Worm (Caenorhabditis elegans) whole organism, L1 larva: ENCODE data around the gene C01G5.4.
A peak's percentile ranks its signal among the peaks of the same experiment; 100 is the strongest.

ENCODE experiments used
- C04F5.9 ChIP-seq: sonication (generic microtip); optimal IDR thresholded peaks from 2 replicates; lab custom pipeline; 2016; ENCODE audit warnings: missing genetic modification characterization, missing compliant biosample characterization
- C16A3.4 ChIP-seq: fragments of 150-350 bp; optimal IDR thresholded peaks from 2 replicates; lab custom pipeline; 2014; ENCODE audit warnings: missing biosample characterization, missing genetic modification characterization
- F16B12.6 ChIP-seq: fragments of 150-350 bp; optimal IDR thresholded peaks from 2 replicates; lab custom pipeline; 2014; ENCODE audit warnings: missing biosample characterization, missing genetic modification characterization
- Y116A8C.19 ChIP-seq: sonication (generic microtip); optimal IDR thresholded peaks from 2 replicates; lab custom pipeline; 2016; ENCODE audit warnings: missing compliant biosample characterization, missing genetic modification characterization, borderline replicate concordance
- aha-1 ChIP-seq: fragments of 150-350 bp; optimal IDR thresholded peaks from 2 replicates; lab custom pipeline; 2014; ENCODE audit warnings: missing biosample characterization, missing genetic modification characterization
- alr-1 ChIP-seq: fragments of 200-800 bp; sonication (Bioruptor generic); optimal IDR thresholded peaks from 2 replicates; lab custom pipeline; 2018; ENCODE audit warnings: borderline replicate concordance, mild to moderate bottlenecking, missing genetic modification characterization, missing compliant biosample characterization
- blmp-1 ChIP-seq: fragments of 150-350 bp; optimal IDR thresholded peaks from 2 replicates; lab custom pipeline; 2014; ENCODE audit warnings: missing biosample characterization, missing genetic modification characterization
- ceh-88 ChIP-seq: fragments of 200-800 bp; sonication (Bioruptor generic); IDR thresholded peaks from 2 replicates; pipeline ENCODE4 v1.3.6; 2022; ENCODE audit warnings: missing genetic modification characterization, missing compliant biosample characterization
- ceh-90 ChIP-seq: sonication (generic microtip); optimal IDR thresholded peaks from 2 replicates; lab custom pipeline; 2016; ENCODE audit warnings: missing genetic modification characterization, missing compliant biosample characterization
- ces-1 ChIP-seq: fragments of 150-350 bp; optimal IDR thresholded peaks from 2 replicates; lab custom pipeline; 2014; ENCODE audit warnings: missing biosample characterization, missing genetic modification reagents, missing genetic modification characterization
- dsc-1 ChIP-seq: sonication (generic microtip); optimal IDR thresholded peaks from 2 replicates; lab custom pipeline; 2016; ENCODE audit warnings: mild to moderate bottlenecking, missing genetic modification characterization, missing compliant biosample characterization
- egl-13 ChIP-seq: sonication (generic microtip); optimal IDR thresholded peaks from 2 replicates; lab custom pipeline; 2016; ENCODE audit warnings: missing genotype, missing genetic modification reagents, missing genetic modification characterization, missing compliant biosample characterization
- egl-27 ChIP-seq, 2 experiments: fragments of 150-350 bp in 1 of 2; sonication (generic microtip); optimal IDR thresholded peaks; 3 replicates each; lab custom pipeline; 2017 to 2018; ENCODE audit warnings: missing biosample characterization in 2 of 2, missing genetic modification characterization in 2 of 2, missing genetic modification reagents in 2 of 2
- elt-2 ChIP-seq: sonication (generic microtip); optimal IDR thresholded peaks from 2 replicates; lab custom pipeline; 2016; ENCODE audit warnings: missing genetic modification characterization, mild to moderate bottlenecking, inconsistent platforms, missing compliant biosample characterization, missing genetic modification reagents
- hlh-4 ChIP-seq: sonication (generic microtip); optimal IDR thresholded peaks from 2 replicates; lab custom pipeline; 2016; ENCODE audit warnings: mild to moderate bottlenecking, missing genetic modification characterization, missing compliant biosample characterization
- irx-1 ChIP-seq: sonication (generic microtip); optimal IDR thresholded peaks from 2 replicates; lab custom pipeline; 2016; ENCODE audit warnings: missing genetic modification characterization, missing compliant biosample characterization
- jun-1 ChIP-seq: fragments of 150-350 bp; optimal IDR thresholded peaks from 2 replicates; lab custom pipeline; 2014; ENCODE audit warnings: missing biosample characterization, missing genetic modification reagents, missing genetic modification characterization
- lin-13 ChIP-seq: fragments of 150-350 bp; optimal IDR thresholded peaks from 2 replicates; lab custom pipeline; 2014; ENCODE audit warnings: missing biosample characterization, missing genetic modification reagents, missing genetic modification characterization
- lin-14 ChIP-seq: fragments of 200-800 bp; sonication (Bioruptor generic); optimal IDR thresholded peaks from 2 replicates; lab custom pipeline; 2018; ENCODE audit warnings: mild to moderate bottlenecking, missing genetic modification characterization, moderate library complexity, missing compliant biosample characterization
- lin-15B ChIP-seq: fragments of 150-350 bp; sonication (generic microtip); optimal IDR thresholded peaks from 3 replicates; lab custom pipeline; 2014; ENCODE audit warnings: missing biosample characterization, missing genetic modification characterization
- lin-35 ChIP-seq, 2 experiments: fragments of 150-350 bp; optimal IDR thresholded peaks; 2 replicates each; lab custom pipeline; 2014; ENCODE audit warnings: missing biosample characterization in 2 of 2, missing genetic modification characterization in 2 of 2, missing genetic modification reagents in 2 of 2
- mdl-1 ChIP-seq, 2 experiments: fragments of 150-350 bp; optimal IDR thresholded peaks; 2 replicates each; lab custom pipeline; 2014 to 2017; ENCODE audit warnings: missing biosample characterization in 2 of 2, missing genetic modification characterization in 2 of 2, inconsistent platforms in 1 of 2
- nhr-11 ChIP-seq: fragments of 150-350 bp; optimal IDR thresholded peaks from 2 replicates; lab custom pipeline; 2014; ENCODE audit warnings: missing biosample characterization, missing genetic modification characterization
- nhr-12 ChIP-seq: sonication (generic microtip); optimal IDR thresholded peaks from 2 replicates; lab custom pipeline; 2017; ENCODE audit warnings: missing biosample characterization, missing genetic modification characterization
- nhr-19 ChIP-seq: fragments of 200-800 bp; sonication (Bioruptor generic); conservative IDR thresholded peaks from 2 replicates; pipeline ENCODE4 v1.3.6; 2022; ENCODE audit warnings: missing genetic modification characterization, missing compliant biosample characterization
- nhr-20 ChIP-seq: sonication (generic microtip); optimal IDR thresholded peaks from 2 replicates; lab custom pipeline; 2016; ENCODE audit warnings: mild to moderate bottlenecking, missing genetic modification characterization, missing compliant biosample characterization
- nhr-28 ChIP-seq: fragments of 150-350 bp; optimal IDR thresholded peaks from 2 replicates; lab custom pipeline; 2014; ENCODE audit warnings: missing biosample characterization, missing genetic modification characterization
- nhr-47 ChIP-seq: sonication (generic microtip); optimal IDR thresholded peaks from 2 replicates; lab custom pipeline; 2016; ENCODE audit warnings: mild to moderate bottlenecking, missing genetic modification characterization, moderate library complexity, missing compliant biosample characterization
- nhr-84 ChIP-seq: sonication (generic microtip); optimal IDR thresholded peaks from 2 replicates; lab custom pipeline; 2017; ENCODE audit warnings: missing biosample characterization, missing genetic modification characterization
- nhr-85 ChIP-seq: sonication (generic microtip); peaks from one replicate; lab custom pipeline; 2016; ENCODE audit warnings: missing genetic modification characterization, inconsistent platforms, missing compliant biosample characterization
- nhr-90 ChIP-seq: sonication (generic microtip); optimal IDR thresholded peaks from 2 replicates; lab custom pipeline; 2016; ENCODE audit warnings: mild to moderate bottlenecking, missing genetic modification characterization, missing compliant biosample characterization; ENCODE audit not compliant: poor library complexity
- pag-3 ChIP-seq: sonication (generic microtip); optimal IDR thresholded peaks from 2 replicates; lab custom pipeline; 2017; ENCODE audit warnings: missing genetic modification characterization, mild to moderate bottlenecking, missing compliant biosample characterization, antibody characterized with exemption, borderline replicate concordance; ENCODE audit not compliant: insufficient read depth
- pqm-1 ChIP-seq: sonication (generic microtip); optimal IDR thresholded peaks from 3 replicates; lab custom pipeline; 2017; ENCODE audit warnings: missing biosample characterization, missing genetic modification characterization
- rnt-1 ChIP-seq: sonication (generic microtip); optimal IDR thresholded peaks from 2 replicates; lab custom pipeline; 2016; ENCODE audit warnings: mild to moderate bottlenecking, missing genetic modification characterization, moderate library complexity, missing compliant biosample characterization
- skn-1 ChIP-seq: fragments of 150-350 bp; optimal IDR thresholded peaks from 2 replicates; lab custom pipeline; 2014; ENCODE audit warnings: missing biosample characterization, missing genetic modification characterization
- snpc-4 ChIP-seq: fragments of 150-350 bp; optimal IDR thresholded peaks from 2 replicates; lab custom pipeline; 2014; ENCODE audit warnings: missing biosample characterization, missing genetic modification characterization
- snu-23 ChIP-seq: sonication (generic microtip); optimal IDR thresholded peaks from 2 replicates; lab custom pipeline; 2016; ENCODE audit warnings: missing genetic modification characterization, missing compliant biosample characterization
- sptf-1 ChIP-seq: fragments of 150-350 bp; optimal IDR thresholded peaks from 2 replicates; lab custom pipeline; 2014; ENCODE audit warnings: missing biosample characterization, missing genetic modification characterization
- sup-37 ChIP-seq: fragments of 200-800 bp; sonication (Bioruptor generic); optimal IDR thresholded peaks from 2 replicates; lab custom pipeline; 2018; ENCODE audit warnings: mild to moderate bottlenecking, missing genetic modification characterization, missing compliant biosample characterization
- swsn-7 ChIP-seq: sonication (generic microtip); optimal IDR thresholded peaks from 2 replicates; lab custom pipeline; 2016; ENCODE audit warnings: missing genetic modification characterization, missing compliant biosample characterization
- tbx-2 ChIP-seq: sonication (generic microtip); optimal IDR thresholded peaks from 2 replicates; lab custom pipeline; 2016; ENCODE audit warnings: missing genetic modification characterization, missing compliant biosample characterization
- tlp-1 ChIP-seq: fragments of 150-350 bp; optimal IDR thresholded peaks from 2 replicates; lab custom pipeline; 2014; ENCODE audit warnings: missing biosample characterization, missing genetic modification characterization
- unc-130 ChIP-seq: fragments of 150-350 bp; optimal IDR thresholded peaks from 2 replicates; lab custom pipeline; 2017; ENCODE audit warnings: missing biosample characterization, missing genetic modification characterization, inconsistent platforms
- unc-30 ChIP-seq: sonication (generic microtip); optimal IDR thresholded peaks from 2 replicates; lab custom pipeline; 2017; ENCODE audit warnings: missing biosample characterization, missing genetic modification characterization
- unc-62 ChIP-seq: fragments of 150-350 bp; optimal IDR thresholded peaks from 2 replicates; lab custom pipeline; 2014; ENCODE audit warnings: missing biosample characterization, missing genetic modification reagents, missing genetic modification characterization
- unc-86 ChIP-seq: sonication (generic microtip); optimal IDR thresholded peaks from 2 replicates; lab custom pipeline; 2016; ENCODE audit warnings: missing genetic modification characterization, missing compliant biosample characterization
- unc-98 ChIP-seq: fragments of 200-800 bp; sonication (Bioruptor generic); IDR thresholded peaks from 2 replicates; pipeline ENCODE4 v1.3.6; 2022; ENCODE audit warnings: missing genetic modification characterization, missing compliant biosample characterization
- vab-15 ChIP-seq: sonication (generic microtip); optimal IDR thresholded peaks from 2 replicates; lab custom pipeline; 2017; ENCODE audit warnings: missing genotype, mild to moderate bottlenecking, missing genetic modification characterization, missing compliant biosample characterization
- xbp-1 ChIP-seq: sonication (generic microtip); optimal IDR thresholded peaks from 2 replicates; lab custom pipeline; 2016; ENCODE audit warnings: missing genetic modification characterization, missing compliant biosample characterization
- zag-1 ChIP-seq: fragments of 150-350 bp; optimal IDR thresholded peaks from 2 replicates; lab custom pipeline; 2014; ENCODE audit warnings: missing biosample characterization, missing genetic modification characterization
- zip-4 ChIP-seq: fragments of 200-800 bp; sonication (Bioruptor generic); optimal IDR thresholded peaks from 2 replicates; lab custom pipeline; 2018; ENCODE audit warnings: mild to moderate bottlenecking, missing genetic modification characterization, moderate library complexity, missing compliant biosample characterization
- ztf-11 ChIP-seq, 2 experiments: sonication (generic microtip); optimal IDR thresholded peaks; 2 replicates each; lab custom pipeline; 2016 to 2017; ENCODE audit warnings: missing genetic modification characterization in 2 of 2, missing biosample characterization in 1 of 2, missing compliant biosample characterization in 1 of 2

The C01G5.4 gene

DNA sequence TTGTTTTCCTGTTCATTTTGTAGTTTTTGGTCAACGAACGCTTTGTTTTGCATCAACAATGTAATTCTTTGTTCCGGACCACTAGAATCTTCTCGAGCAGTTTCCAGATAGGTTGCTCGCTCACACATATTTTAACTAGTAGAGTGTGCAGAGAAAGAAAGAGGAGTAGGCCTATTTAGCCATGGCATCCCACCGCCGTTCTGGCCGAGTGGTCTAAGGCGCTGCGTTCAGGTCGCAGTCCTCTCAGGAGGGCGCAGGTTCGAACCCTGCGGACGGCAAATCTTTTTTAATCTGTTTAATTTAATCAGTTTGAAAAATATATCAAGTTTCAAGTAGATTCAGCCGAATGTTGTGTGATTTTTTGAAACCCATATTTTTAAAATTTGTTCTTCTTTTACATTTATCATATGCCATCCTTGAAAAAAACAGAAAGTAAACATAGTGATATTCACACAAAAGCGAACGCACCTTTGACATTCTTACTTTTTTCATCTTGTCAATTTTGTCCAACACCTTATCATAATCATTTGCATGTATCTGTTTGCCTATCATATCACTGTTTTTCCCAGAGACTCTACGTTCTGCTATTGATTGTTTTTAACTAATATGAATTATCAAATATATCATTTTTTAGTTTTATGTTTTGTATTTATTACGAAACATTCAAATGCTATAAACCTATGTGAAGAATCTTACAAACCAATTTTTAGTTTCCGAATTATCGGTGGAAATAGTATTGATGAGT lies 25.2 kb downstream of the C01G5.4 start, which contains the start of gene try-3:
Gene try-3 (plus strand): TSS at position 532 of the 745 bp plus-strand sequence.
- no peak for TF ChIP-seq unc-30 (tag; lab: Kevin White, UChicago)
- TF ChIP-seq snpc-4: no peak
- no peak for TF ChIP-seq nhr-84 (tag; lab: Kevin White, UChicago)
- TF ChIP-seq sptf-1 (tag; lab: Kevin White, UChicago): no peak
- TF ChIP-seq dsc-1 (tag; lab: Kevin White, UChicago): peak; percentile 69
- peak; percentile 79 for TF ChIP-seq nhr-20 (tag; lab: Kevin White, UChicago)
- TF ChIP-seq sup-37 (GFP tag; lab: Kevin White, UChicago): no peak
- no peak for TF ChIP-seq C04F5.9 (tag; lab: Kevin White, UChicago)
- TF ChIP-seq xbp-1 (tag; lab: Kevin White, UChicago): peak; percentile 62
- TF ChIP-seq alr-1 (tag; lab: Kevin White, UChicago): no peak
- TF ChIP-seq tbx-2 (tag; lab: Kevin White, UChicago): peak; percentile 64
- TF ChIP-seq zag-1 (tag; lab: Kevin White, UChicago): no peak
- TF ChIP-seq pqm-1 (tag; lab: Kevin White, UChicago): no peak
- TF ChIP-seq snu-23 (GFP tag; lab: Kevin White, UChicago): peak; percentile 85
- peak; percentile 60 for TF ChIP-seq nhr-19
- peak; percentile 78 for TF ChIP-seq lin-14 (GFP tag; lab: Kevin White, UChicago)
- TF ChIP-seq unc-86 (tag; lab: Kevin White, UChicago): peak; percentile 50
- TF ChIP-seq ztf-11 (tag; optimal IDR thresholded peaks at IDR 0.05; lab: Kevin White, UChicago): peak in 1 of 2 experiments; percentile 31
- TF ChIP-seq blmp-1: no peak
- no peak for TF ChIP-seq tlp-1 (tag; lab: Kevin White, UChicago)
- TF ChIP-seq C16A3.4 (tag; lab: Kevin White, UChicago): peak; percentile 65
- TF ChIP-seq F16B12.6 (tag; lab: Kevin White, UChicago): peak; percentile 2
- TF ChIP-seq lin-15B (tag; lab: Kevin White, UChicago): peak; percentile 29
- TF ChIP-seq nhr-11 (tag; lab: Kevin White, UChicago): no peak
- peak; percentile 68 for TF ChIP-seq nhr-85 (tag; lab: Kevin White, UChicago)
- peak; percentile 5 for TF ChIP-seq elt-2 (tag; lab: Kevin White, UChicago)
- no peak for TF ChIP-seq ceh-90
- TF ChIP-seq jun-1 (tag; lab: Kevin White, UChicago): no peak
- no peak for TF ChIP-seq nhr-12 (tag; lab: Kevin White, UChicago)
- TF ChIP-seq unc-98 (GFP tag; lab: Robert Waterston, UW): no peak
- peak; percentile 84 for TF ChIP-seq rnt-1
- no peak for TF ChIP-seq pag-3
- peak; percentile 72 for TF ChIP-seq skn-1 (tag; lab: Kevin White, UChicago)
- no peak for TF ChIP-seq aha-1 (tag; lab: Kevin White, UChicago)
- no peak for TF ChIP-seq unc-62 (GFP tag; lab: Kevin White, UChicago)
- peak; percentile 6 for TF ChIP-seq zip-4 (GFP tag; lab: Kevin White, UChicago)
- no peak for TF ChIP-seq ces-1 (GFP tag; lab: Kevin White, UChicago)
- TF ChIP-seq irx-1 (tag; lab: Kevin White, UChicago): peak; percentile 35
- TF ChIP-seq nhr-47 (tag; lab: Kevin White, UChicago): peak; percentile 75
- TF ChIP-seq ceh-88: peak; percentile 53; the same call in 1 of the 2 replicates
- peak; percentile 51 for TF ChIP-seq unc-130
- peak; percentile 73 for TF ChIP-seq lin-13 (GFP tag; lab: Kevin White, UChicago)
- TF ChIP-seq egl-27 (tag; optimal IDR thresholded peaks at IDR 0.05; lab: Kevin White, UChicago): no peak
- peak; percentile 66 for TF ChIP-seq egl-13
- TF ChIP-seq nhr-28 (tag; lab: Kevin White, UChicago): no peak
- TF ChIP-seq vab-15: no peak
- peak in 1 of 2 experiments; percentile 40 for TF ChIP-seq mdl-1 (tag; optimal IDR thresholded peaks at IDR 0.05; lab: Kevin White, UChicago)
- TF ChIP-seq nhr-90 (tag; lab: Kevin White, UChicago): peak; percentile 59
- TF ChIP-seq lin-35 (GFP tag; optimal IDR thresholded peaks at IDR 0.05; lab: Kevin White, UChicago): peak; percentile 75 to 78
- TF ChIP-seq swsn-7 (tag; lab: Kevin White, UChicago): peak; percentile 74
- TF ChIP-seq Y116A8C.19 (tag; lab: Kevin White, UChicago): no peak
- TF ChIP-seq hlh-4: no peak
